Fruit fly (Drosophila melanogaster) whole organism, pupa: ENCODE measurements around the gene CG7084.

Experiments
- CG10348 ChIP-seq: fragments of 200-800 bp; sonication (Bioruptor generic); IDR thresholded peaks from 2 replicates; pipeline ENCODE4 v1.3.6; 2022; ENCODE audit warnings: missing biosample characterization, missing genetic modification characterization
- CG12605 ChIP-seq: fragments of 200-800 bp; sonication (Bioruptor generic); IDR thresholded peaks from 2 replicates; pipeline ENCODE4 v1.3.6; 2022; ENCODE audit warnings: missing biosample characterization, missing genetic modification characterization
- CG17806 ChIP-seq: fragments of 200-800 bp; sonication (Bioruptor generic); optimal IDR thresholded peaks from 2 replicates; lab custom pipeline; 2018; ENCODE audit warnings: missing biosample characterization, mild to moderate bottlenecking, missing genetic modification characterization, moderate library complexity
- CG34367 ChIP-seq: fragments of 200-800 bp; sonication (Bioruptor generic); optimal IDR thresholded peaks from 2 replicates; lab custom pipeline; 2018; ENCODE audit warnings: missing biosample characterization, mild to moderate bottlenecking, missing genetic modification characterization
- CG4496 ChIP-seq: fragments of 200-800 bp; sonication (Bioruptor generic); IDR thresholded peaks from 3 replicates; pipeline ENCODE4 v1.3.6; 2022; ENCODE audit warnings: missing biosample characterization, missing genetic modification characterization
- CG8159 ChIP-seq: fragments of 200-800 bp; sonication (Bioruptor generic); optimal IDR thresholded peaks from 3 replicates; lab custom pipeline; 2018; ENCODE audit warnings: missing biosample characterization, mild to moderate bottlenecking, missing genetic modification characterization, moderate library complexity
- CG8301 ChIP-seq: fragments of 200-800 bp; sonication (Bioruptor generic); optimal IDR thresholded peaks from 2 replicates; lab custom pipeline; 2018; ENCODE audit warnings: missing biosample characterization, mild to moderate bottlenecking, missing genetic modification characterization
- CG9948 ChIP-seq: fragments of 200-800 bp; sonication (Bioruptor generic); optimal IDR thresholded peaks from 2 replicates; lab custom pipeline; 2018; ENCODE audit warnings: missing biosample characterization, mild to moderate bottlenecking, missing genetic modification characterization, moderate library complexity
- D1 ChIP-seq: fragments of 200-800 bp; sonication (Bioruptor generic); optimal IDR thresholded peaks from 2 replicates; lab custom pipeline; 2018; ENCODE audit warnings: missing biosample characterization, mild to moderate bottlenecking, missing genetic modification characterization, moderate library complexity
- Pif1A ChIP-seq: fragments of 200-800 bp; sonication (Bioruptor generic); optimal IDR thresholded peaks from 3 replicates; lab custom pipeline; 2016; ENCODE audit warnings: missing biosample characterization, missing genetic modification characterization
- Snoo ChIP-seq: fragments of 200-800 bp; sonication (Bioruptor generic); optimal IDR thresholded peaks from 3 replicates; lab custom pipeline; 2017; ENCODE audit warnings: missing biosample characterization, mild to moderate bottlenecking, missing genetic modification characterization, inconsistent platforms
- fd96Ca ChIP-seq: fragments of 200-800 bp; sonication (Bioruptor generic); IDR thresholded peaks from 3 replicates; pipeline ENCODE4 v1.3.6; 2022; ENCODE audit warnings: missing biosample characterization, missing genetic modification characterization
- gl ChIP-seq: fragments of 200-800 bp; sonication (Bioruptor generic); optimal IDR thresholded peaks from 2 replicates; lab custom pipeline; 2018; ENCODE audit warnings: missing biosample characterization, mild to moderate bottlenecking, missing genetic modification characterization
- rn ChIP-seq: fragments of 200-800 bp; sonication (Bioruptor generic); IDR thresholded peaks from 2 replicates; pipeline ENCODE4 v1.3.6; 2022; ENCODE audit warnings: missing biosample characterization, missing genetic modification characterization

Gene CG7084

DNA sequence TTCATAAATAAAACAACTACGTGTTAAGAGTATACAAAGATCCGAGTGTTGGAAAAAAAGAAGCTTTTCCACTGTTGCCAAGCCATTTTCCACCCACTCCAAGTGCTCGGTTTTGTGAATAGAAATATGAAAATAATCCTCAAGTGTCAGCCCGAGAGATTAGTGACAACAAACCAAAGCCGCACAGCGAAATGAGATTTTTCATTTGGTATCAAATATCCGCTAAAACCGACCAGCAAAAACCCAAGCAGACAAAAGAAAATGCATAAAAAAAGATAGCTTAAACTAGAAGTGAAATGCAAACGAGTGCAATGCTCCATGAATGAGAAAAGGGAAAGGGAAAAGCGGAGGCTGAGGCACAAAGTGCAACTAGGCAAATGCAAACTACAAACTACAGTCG, 52.8 kb downstream of the CG7084 start, which contains the start of gene rdhB:
rdhB (plus strand) TSS at position 301 of the 400 bp plus-strand sequence.
- TF ChIP-seq CG8301 (tag; lab: Kevin White, UChicago) (no peak), CG12605 (GFP tag; lab: Robert Waterston, UW) (no peak), CG4496 (no peak), gl (no peak), Pif1A (GFP tag; lab: Kevin White, UChicago) (no peak), CG9948 (no peak), fd96Ca (no peak), rn (GFP tag; lab: Robert Waterston, UW) (no peak), CG10348 (no peak), D1 (tag; lab: Kevin White, UChicago) (no peak), CG8159 (no peak), CG17806 (no peak), CG34367 (no peak), Snoo (tag; lab: Kevin White, UChicago) (no peak)
